Worm (Caenorhabditis elegans): ENCODE results near the gene F45D3.4.
A peak's percentile ranks its signal among the peaks of the same experiment; 100 is the strongest.

Gene F45D3.4

DNA sequence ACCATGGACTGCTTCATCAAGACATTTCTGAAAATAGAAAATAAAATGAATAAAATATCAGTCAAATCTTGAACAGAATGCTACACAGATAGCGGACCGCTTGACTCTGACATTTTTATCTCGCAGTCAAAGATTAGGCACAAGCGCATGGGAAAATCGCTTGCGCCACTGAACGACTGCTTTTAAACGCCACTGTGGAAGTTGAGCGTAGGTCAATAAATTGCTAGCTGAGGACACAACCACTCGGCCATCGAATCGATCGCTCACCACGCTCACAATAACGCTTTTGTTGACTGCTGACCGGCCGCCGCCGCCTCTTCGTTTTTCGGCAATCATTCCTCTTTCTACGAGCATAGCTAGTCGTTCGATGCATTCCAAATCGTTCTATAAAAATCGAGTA lies 43.8 kb upstream of the F45D3.4 start (continued):
- TF ChIP-seq rcor-1 (GFP tag; IDR thresholded peaks at IDR 0.05) (no peak), egl-18 (GFP tag; IDR thresholded peaks at IDR 0.05) (no peak), nhr-90 (tag; optimal IDR thresholded peaks at IDR 0.05) (peak; percentile 90), atf-7 (tag; optimal IDR thresholded peaks at IDR 0.05) (peak; percentile 19), let-607 (tag; optimal IDR thresholded peaks at IDR 0.05) (peak; percentile 6 to 48), mxl-1 (tag; optimal IDR thresholded peaks at IDR 0.05) (peak; percentile 50), mel-28 (tag; optimal IDR thresholded peaks at IDR 0.05; ENCODE audit: borderline replicate concordance) (no peak), bed-2 (GFP tag; IDR thresholded peaks at IDR 0.05) (no peak), D2030.7 (GFP tag; IDR thresholded peaks at IDR 0.05) (peak; percentile 35; the same call in 1 of the 2 replicates), athp-1 (tag; optimal IDR thresholded peaks at IDR 0.05) (peak; percentile 70), K12H6.12 (tag; optimal IDR thresholded peaks at IDR 0.05) (peak; percentile 55), F23B12.7 (tag; optimal IDR thresholded peaks at IDR 0.05; ENCODE audit: insufficient read depth) (peak; percentile 74), repo-1 (tag; optimal IDR thresholded peaks at IDR 0.05) (peak; percentile 73), ceh-79 (tag; optimal IDR thresholded peaks at IDR 0.05) (no peak), sdz-38 (tag; optimal IDR thresholded peaks at IDR 0.05) (no peak), efl-1 (GFP tag; optimal IDR thresholded peaks at IDR 0.05) (no peak), snpc-4 (GFP tag; optimal IDR thresholded peaks at IDR 0.05) (peak; percentile 40), snpc-4 (tag; optimal IDR thresholded peaks at IDR 0.05) (peak in 3 of 4 experiments; percentile 16 to 62 (median 59)), lin-35 (GFP tag; optimal IDR thresholded peaks at IDR 0.05) (peak in 1 of 3 experiments; percentile 33), nhr-80 (tag; optimal IDR thresholded peaks at IDR 0.05) (peak; percentile 44), sptf-2 (GFP tag; optimal IDR thresholded peaks at IDR 0.05) (no peak), B0035.1 (tag; optimal IDR thresholded peaks at IDR 0.05) (peak; percentile 68), unc-130 (GFP tag; optimal IDR thresholded peaks at IDR 0.05) (peak; percentile 2), F57C9.4 (tag; optimal IDR thresholded peaks at IDR 0.05) (no peak), aptf-2 (GFP tag; conservative IDR thresholded peaks at IDR 0.05) (no peak), B0336.3 (GFP tag; IDR thresholded peaks at IDR 0.05) (peak; percentile 74), tlf-1 (GFP tag; optimal IDR thresholded peaks at IDR 0.05) (no peak), lin-40 (tag; optimal IDR thresholded peaks at IDR 0.05) (peak; percentile 45), Y79H2A.3 (GFP tag; conservative IDR thresholded peaks at IDR 0.05) (0 out of 2 replicates have a peak, but pooled peaks have one; percentile 15), madf-6 (GFP tag; IDR thresholded peaks at IDR 0.05) (peak; percentile 61; the same call in 1 of the 2 replicates), ztf-22 (GFP tag; optimal IDR thresholded peaks at IDR 0.05) (no peak), Y53G8AR.9 (GFP tag; conservative IDR thresholded peaks at IDR 0.05) (no peak), lsl-1 (GFP tag; optimal IDR thresholded peaks at IDR 0.05) (peak; percentile 27), hmg-1.2 (GFP tag; IDR thresholded peaks at IDR 0.05) (peak; percentile 40; the same call in 1 of the 2 replicates), cebp-2 (GFP tag; IDR thresholded peaks at IDR 0.05) (peak; percentile 92), attf-3 (GFP tag; conservative IDR thresholded peaks at IDR 0.05) (peak; percentile 52; the same call in 1 of the 2 replicates), ztf-25 (GFP tag; IDR thresholded peaks at IDR 0.05) (0 out of 2 replicates have a peak, but pooled peaks have one; percentile 15), pha-4 (tag; optimal IDR thresholded peaks at IDR 0.05) (no peak), ztf-3 (GFP tag; optimal IDR thresholded peaks at IDR 0.05) (no peak), F49E8.2 (tag; optimal IDR thresholded peaks at IDR 0.05; ENCODE audit: insufficient read depth) (peak; percentile 45), bed-1 (GFP tag; IDR thresholded peaks at IDR 0.05) (no peak), hlh-12 (tag; optimal IDR thresholded peaks at IDR 0.05) (peak; percentile 52), tbp1 (GFP tag; optimal IDR thresholded peaks at IDR 0.05) (peak; percentile 89), egrh-3 (GFP tag; IDR thresholded peaks at IDR 0.05) (no peak), mcd-1 (GFP tag; IDR thresholded peaks at IDR 0.05) (peak; percentile 50), lin-54 (GFP tag; optimal IDR thresholded peaks at IDR 0.05) (peak; percentile 61), fkh-3 (tag; optimal IDR thresholded peaks at IDR 0.05) (no peak), ceh-27 (GFP tag; optimal IDR thresholded peaks at IDR 0.05) (peak; percentile 22), dox-1 (GFP tag; IDR thresholded peaks at IDR 0.05) (peak; percentile 78)
